Worm (Caenorhabditis elegans) whole organism, early embryonic: ENCODE data around the gene serp-1.1.

ENCODE experiments used
- B0310.2 ChIP-seq: sonication (generic microtip); optimal IDR thresholded peaks from 2 replicates; lab custom pipeline; 2016; ENCODE audit warnings: mild to moderate bottlenecking, missing genetic modification characterization, missing compliant biosample characterization
- F13C5.2 ChIP-seq: sonication (generic microtip); optimal IDR thresholded peaks from 2 replicates; lab custom pipeline; 2017; ENCODE audit warnings: mild to moderate bottlenecking, missing genetic modification characterization, inconsistent platforms, missing compliant biosample characterization
- aly-1 ChIP-seq: sonication (generic microtip); optimal IDR thresholded peaks from 2 replicates; lab custom pipeline; 2016; ENCODE audit warnings: missing genetic modification characterization, missing compliant biosample characterization
- ama-1 ChIP-seq: fragments of 150-350 bp; optimal IDR thresholded peaks from 2 replicates; lab custom pipeline; 2014
- ceh-13 ChIP-seq: fragments of 200-800 bp; sonication (Bioruptor generic); optimal IDR thresholded peaks from 2 replicates; lab custom pipeline; 2018; ENCODE audit warnings: mild to moderate bottlenecking, missing genetic modification characterization, missing compliant biosample characterization
- ceh-36 ChIP-seq: sonication (generic microtip); optimal IDR thresholded peaks from 2 replicates; lab custom pipeline; 2016; ENCODE audit warnings: missing genetic modification characterization, inconsistent platforms, missing compliant biosample characterization
- ets-7 ChIP-seq: sonication (generic microtip); optimal IDR thresholded peaks from 2 replicates; lab custom pipeline; 2016; ENCODE audit warnings: missing genotype, missing genetic modification characterization, missing compliant biosample characterization
- flt-1 ChIP-seq: fragments of 200-800 bp; sonication (Bioruptor generic); IDR thresholded peaks from 2 replicates; pipeline ENCODE4 v1.3.6; 2022; ENCODE audit warnings: missing genetic modification characterization, missing compliant biosample characterization
- hmbx-1 ChIP-seq: sonication (generic microtip); optimal IDR thresholded peaks from 2 replicates; lab custom pipeline; 2016; ENCODE audit warnings: mild to moderate bottlenecking, missing genetic modification characterization, missing compliant biosample characterization
- hmg-4 ChIP-seq: fragments of 200-800 bp; sonication (Bioruptor generic); optimal IDR thresholded peaks from 2 replicates; lab custom pipeline; 2018; ENCODE audit warnings: mild to moderate bottlenecking, missing genetic modification characterization, missing compliant biosample characterization
- hnd-1 ChIP-seq: sonication (generic microtip); optimal IDR thresholded peaks from 2 replicates; lab custom pipeline; 2016; ENCODE audit warnings: missing genetic modification characterization, missing compliant biosample characterization
- pes-1 ChIP-seq: fragments of 200-800 bp; sonication (Bioruptor generic); IDR thresholded peaks from 2 replicates; pipeline ENCODE4 v1.3.6; 2022; ENCODE audit warnings: missing genetic modification reagents, missing genetic modification characterization, missing compliant biosample characterization
- scrt-1 ChIP-seq: fragments of 200-800 bp; sonication (Bioruptor generic); IDR thresholded peaks from 2 replicates; pipeline ENCODE4 v1.3.6; 2022; ENCODE audit warnings: missing genetic modification characterization, missing compliant biosample characterization
- sea-1 ChIP-seq: fragments of 200-800 bp; sonication (Bioruptor generic); conservative IDR thresholded peaks from 2 replicates; pipeline ENCODE4 v1.3.6; 2022; ENCODE audit warnings: missing genetic modification characterization, missing compliant biosample characterization
- tbx-11 ChIP-seq: fragments of 200-800 bp; sonication (Bioruptor generic); IDR thresholded peaks from 2 replicates; pipeline ENCODE4 v1.3.6; 2022; ENCODE audit warnings: missing genetic modification characterization, missing compliant biosample characterization
- tbx-37 ChIP-seq: fragments of 200-800 bp; sonication (Bioruptor generic); conservative IDR thresholded peaks from 2 replicates; pipeline ENCODE4 v1.3.6; 2022; ENCODE audit warnings: missing genetic modification reagents, missing genetic modification characterization, missing compliant biosample characterization
- tra-4 ChIP-seq: sonication (generic microtip); optimal IDR thresholded peaks from 2 replicates; lab custom pipeline; 2017; ENCODE audit warnings: missing genetic modification characterization, missing compliant biosample characterization

Gene serp-1.1

DNA sequence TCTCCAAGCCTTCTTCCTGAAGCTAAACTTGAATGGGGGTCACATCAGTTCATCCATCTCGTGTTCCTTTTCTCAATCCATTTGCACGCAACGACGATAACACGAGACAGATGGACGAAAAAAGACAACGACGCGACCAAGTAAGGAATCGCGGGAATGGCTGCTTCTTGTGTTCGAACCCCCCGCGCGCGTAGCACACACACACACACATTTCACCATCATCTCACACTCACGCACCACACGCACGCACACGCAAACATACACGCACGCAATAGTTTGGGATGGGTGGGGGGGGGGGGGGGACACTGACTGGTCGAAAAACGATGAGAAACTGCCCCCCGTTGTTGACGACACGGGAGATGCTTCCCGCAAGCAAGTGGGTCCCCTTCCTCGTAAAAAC lies 35.6 kb downstream of the serp-1.1 start:
- TF ChIP-seq tbx-11: no peak
- peak; percentile 77 for TF ChIP-seq hmg-4 (GFP tag; lab: Kevin White, UChicago)

DNA sequence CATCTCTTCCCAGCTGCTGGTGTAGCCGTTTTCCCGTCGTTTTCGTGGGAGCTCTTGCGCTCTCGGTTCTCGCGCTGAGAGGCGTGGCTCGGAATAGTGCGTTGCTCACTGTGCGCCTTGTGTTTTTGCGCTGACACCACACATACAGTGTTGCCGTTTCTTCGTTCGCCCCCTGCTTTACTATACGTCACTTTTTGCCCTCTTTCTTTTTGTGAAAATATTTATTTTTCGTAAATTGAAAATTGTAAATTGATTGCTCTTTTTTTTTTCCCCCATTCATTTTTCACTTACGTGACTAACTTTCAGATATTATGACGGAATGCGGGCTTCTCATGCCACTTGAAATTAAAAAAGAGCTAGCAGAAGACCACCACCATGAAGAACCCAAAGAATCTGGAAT lies 37.4 kb downstream of the serp-1.1 start, which contains the start of gene gmeb-2:
Gene gmeb-2, plus strand, starts transcription at position 301 of the 400 bp plus-strand sequence.
- no peak for TF ChIP-seq B0310.2 (tag; lab: Kevin White, UChicago)
- TF ChIP-seq ceh-13: no peak
- TF ChIP-seq tbx-37: no peak
- TF ChIP-seq aly-1 (tag; lab: Kevin White, UChicago): no peak
- no peak for TF ChIP-seq tbx-11
- TF ChIP-seq ceh-36 (tag; lab: Kevin White, UChicago): no peak
- no peak for TF ChIP-seq tra-4
- no peak for TF ChIP-seq hnd-1
- no peak for TF ChIP-seq F13C5.2 (tag; lab: Kevin White, UChicago)
- no peak for TF ChIP-seq hmg-4 (GFP tag; lab: Kevin White, UChicago)
- no peak for TF ChIP-seq sea-1
- no peak for TF ChIP-seq pes-1 (GFP tag; lab: Robert Waterston, UW)
- no peak for TF ChIP-seq hmbx-1 (tag; lab: Kevin White, UChicago)

DNA sequence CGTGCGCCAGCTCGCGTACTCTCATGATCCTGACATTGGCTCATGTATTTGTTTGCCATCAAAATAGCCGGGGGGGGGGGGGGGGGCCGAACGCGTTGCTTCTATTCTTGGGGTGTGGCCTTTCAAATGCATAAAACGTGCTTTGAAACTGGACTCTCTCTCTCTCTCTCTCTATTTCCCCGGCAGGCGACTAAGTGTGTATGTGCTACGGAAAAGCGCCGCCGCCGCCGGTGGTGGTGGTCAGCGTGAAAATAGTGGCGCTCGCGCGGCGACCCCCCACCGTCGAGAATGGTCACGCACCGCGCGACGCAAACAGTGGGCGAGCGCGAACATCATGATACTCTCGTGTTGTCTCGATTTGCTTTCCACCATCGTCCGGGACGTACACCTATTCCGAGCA lies 39.7 kb downstream of the serp-1.1 start:
- TF ChIP-seq ets-7 (tag; lab: Kevin White, UChicago) (no peak), hmg-4 (GFP tag; lab: Kevin White, UChicago) (peak; percentile 23), ceh-13 (no peak), sea-1 (no peak), F13C5.2 (tag; lab: Kevin White, UChicago) (no peak), aly-1 (tag; lab: Kevin White, UChicago) (no peak), tbx-37 (no peak), flt-1 (GFP tag; lab: Robert Waterston, UW) (no peak)

DNA sequence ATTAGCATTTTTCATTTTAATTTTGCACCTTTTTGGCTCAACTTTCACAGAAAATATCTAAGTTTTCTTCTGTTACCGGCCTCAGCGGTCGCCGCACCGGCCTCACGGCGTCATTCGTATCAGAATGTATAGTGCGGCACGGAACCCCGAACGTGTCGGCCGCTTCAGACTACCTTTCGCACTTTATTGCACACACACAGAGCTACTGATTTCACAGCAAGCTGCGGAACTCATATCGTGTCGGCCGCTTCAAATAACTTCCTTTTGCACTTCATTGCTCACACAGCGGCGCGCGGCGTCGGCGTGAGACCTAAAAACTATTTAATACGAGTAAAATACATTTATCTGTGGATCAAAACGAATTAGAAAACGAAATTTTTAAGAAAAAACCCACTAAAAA lies 43.1 kb downstream of the serp-1.1 start:
- no peak for TF ChIP-seq ceh-36 (tag; lab: Kevin White, UChicago)
- no peak for TF ChIP-seq tbx-37
- TF ChIP-seq tra-4: no peak
- TF ChIP-seq F13C5.2 (tag; lab: Kevin White, UChicago): no peak

DNA sequence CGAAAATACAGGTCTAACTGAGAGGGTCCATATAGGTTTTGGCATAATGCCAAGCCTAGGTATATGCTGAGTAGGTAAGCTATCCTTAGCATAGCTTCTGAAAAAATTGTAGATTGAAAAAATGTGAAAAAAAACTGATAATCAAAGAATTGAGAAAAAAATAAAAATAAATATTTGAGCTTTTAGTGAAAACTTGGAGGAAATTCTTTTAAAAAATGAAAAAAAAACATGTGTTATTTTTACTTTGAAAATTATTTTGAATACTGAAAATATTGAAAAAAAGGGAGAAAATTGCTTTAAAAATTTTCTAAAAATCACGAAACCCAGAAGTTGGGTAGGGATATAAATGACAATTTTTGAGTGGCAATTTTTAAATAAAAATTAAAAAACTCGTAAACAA lies 46.1 kb downstream of the serp-1.1 start, which contains the start of gene F53H4.3:
Gene F53H4.3, minus strand, starts transcription at position 101 of the 400 bp plus-strand sequence.
- TF ChIP-seq ceh-36 (tag; lab: Kevin White, UChicago): no peak
- TF ChIP-seq scrt-1 (GFP tag; lab: Robert Waterston, UW): no peak
- TF ChIP-seq tbx-11: no peak
- no peak for TF ChIP-seq ama-1
- TF ChIP-seq hnd-1: no peak
- TF ChIP-seq ets-7 (tag; lab: Kevin White, UChicago): no peak
- no peak for TF ChIP-seq ceh-13

DNA sequence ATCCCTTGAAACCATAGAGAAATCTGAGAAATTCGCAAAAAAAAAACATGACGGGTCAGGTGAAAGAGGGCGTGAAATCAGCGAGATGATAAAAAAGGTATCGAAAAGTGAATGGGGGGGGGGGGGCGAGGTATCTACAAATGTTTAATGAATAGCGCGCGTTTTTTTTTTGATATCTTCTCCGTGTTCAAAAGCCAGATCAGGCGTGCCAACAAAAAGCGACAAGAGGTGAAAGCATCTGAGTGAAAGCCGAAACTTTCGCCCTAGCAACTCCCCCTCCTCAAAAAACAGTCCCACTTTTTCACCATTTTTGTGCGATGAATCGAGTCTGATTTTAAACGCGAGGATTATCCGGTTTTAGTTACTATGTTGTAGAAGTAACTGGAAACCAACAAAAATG lies 46.6 kb downstream of the serp-1.1 start:
- TF ChIP-seq flt-1 (GFP tag; lab: Robert Waterston, UW): no peak
- no peak for TF ChIP-seq tra-4
- TF ChIP-seq hnd-1: no peak
- no peak for TF ChIP-seq sea-1
- TF ChIP-seq B0310.2 (tag; lab: Kevin White, UChicago): no peak
- TF ChIP-seq ets-7 (tag; lab: Kevin White, UChicago): no peak
- TF ChIP-seq hmg-4 (GFP tag; lab: Kevin White, UChicago): no peak
- no peak for TF ChIP-seq pes-1 (GFP tag; lab: Robert Waterston, UW)
- TF ChIP-seq hmbx-1 (tag; lab: Kevin White, UChicago): no peak
- TF ChIP-seq F13C5.2 (tag; lab: Kevin White, UChicago): no peak
- no peak for TF ChIP-seq ama-1
- TF ChIP-seq ceh-36 (tag; lab: Kevin White, UChicago): no peak
